Worm (Caenorhabditis elegans) whole organism, L1 larva: ENCODE measurements around the gene twk-21.
A peak's percentile ranks its signal among the peaks of the same experiment; 100 is the strongest.

ENCODE experiments used
- ama-1 ChIP-seq: fragments of 150-350 bp; optimal IDR thresholded peaks from 2 replicates; lab custom pipeline; 2014
- blmp-1 ChIP-seq: fragments of 150-350 bp; optimal IDR thresholded peaks from 2 replicates; lab custom pipeline; 2014; ENCODE audit warnings: missing biosample characterization, missing genetic modification characterization
- fkh-10 ChIP-seq: sonication (generic microtip); optimal IDR thresholded peaks from 2 replicates; lab custom pipeline; 2017; ENCODE audit warnings: missing biosample characterization, missing genetic modification reagents, missing genetic modification characterization
- nhr-76 ChIP-seq: sonication (generic microtip); optimal IDR thresholded peaks from 2 replicates; lab custom pipeline; 2017; ENCODE audit warnings: missing biosample characterization, missing genetic modification characterization
- pqm-1 ChIP-seq: sonication (generic microtip); optimal IDR thresholded peaks from 3 replicates; lab custom pipeline; 2017; ENCODE audit warnings: missing biosample characterization, missing genetic modification characterization
- skn-1 ChIP-seq: fragments of 150-350 bp; optimal IDR thresholded peaks from 2 replicates; lab custom pipeline; 2014; ENCODE audit warnings: missing biosample characterization, missing genetic modification characterization

ce11 chrX:16345296-16345695, 45.6 kb downstream of the twk-21 start:
- no peak for TF ChIP-seq blmp-1 (tag; lab: Kevin White, UChicago)
- TF ChIP-seq ama-1 (lab: Kevin White, UChicago) = no peak
- no peak for TF ChIP-seq skn-1 (tag; lab: Kevin White, UChicago)
- TF ChIP-seq nhr-76 = no peak
- TF ChIP-seq fkh-10 (GFP tag; lab: Kevin White, UChicago) = peak; percentile 15
- TF ChIP-seq pqm-1 = no peak
